Worm (Caenorhabditis elegans) whole organism, L4/young adult: ENCODE data around the gene cpb-1.

Experiments used
- W03F9.2 ChIP-seq: fragments of 150-350 bp; optimal IDR thresholded peaks from 2 replicates; lab custom pipeline; 2014; ENCODE audit warnings: missing biosample characterization, missing genetic modification characterization
- dao-5 ChIP-seq: sonication (generic microtip); optimal IDR thresholded peaks from 2 replicates; lab custom pipeline; 2016; ENCODE audit warnings: missing genotype, missing genetic modification characterization, moderate library complexity, missing compliant biosample characterization
- him-1 ChIP-seq: sonication (generic microtip); optimal IDR thresholded peaks from 2 replicates; lab custom pipeline; 2016; ENCODE audit warnings: missing genotype, missing genetic modification reagents, missing genetic modification characterization, missing compliant biosample characterization

ce11 chrIII:9288540-9288939 is 33.6 kb upstream of the cpb-1 start:
- TF ChIP-seq him-1 (tag; lab: Kevin White, UChicago) = no peak
- no peak for TF ChIP-seq W03F9.2 (tag; lab: Kevin White, UChicago)
- TF ChIP-seq dao-5 (tag; lab: Kevin White, UChicago) = no peak
